Worm (Caenorhabditis elegans) whole organism, late embryonic: ENCODE measurements around the gene coa-7.

Source experiments
- C38D4.7 ChIP-seq: fragments of 200-800 bp; sonication (Bioruptor generic); optimal IDR thresholded peaks from 2 replicates; lab custom pipeline; 2018; ENCODE audit warnings: mild to moderate bottlenecking, missing genetic modification characterization, moderate library complexity, missing compliant biosample characterization
- F13H6.1 ChIP-seq: sonication (generic microtip); optimal IDR thresholded peaks from 2 replicates; lab custom pipeline; 2016; ENCODE audit warnings: missing genetic modification characterization, missing compliant biosample characterization
- K09A11.1 ChIP-seq: sonication (generic microtip); optimal IDR thresholded peaks from 2 replicates; lab custom pipeline; 2017; ENCODE audit warnings: antibody characterized with exemption, mild to moderate bottlenecking, missing genetic modification characterization, missing compliant biosample characterization; ENCODE audit not compliant: insufficient read depth
- T23F11.4 ChIP-seq: fragments of 200-800 bp; sonication (Bioruptor generic); optimal IDR thresholded peaks from 2 replicates; lab custom pipeline; 2018; ENCODE audit warnings: mild to moderate bottlenecking, missing genetic modification characterization, missing compliant biosample characterization
- Y22D7AL.16 ChIP-seq: sonication (generic microtip); optimal IDR thresholded peaks from 2 replicates; lab custom pipeline; 2016; ENCODE audit warnings: missing genetic modification characterization, missing compliant biosample characterization
- ama-1 ChIP-seq: fragments of 150-350 bp; optimal IDR thresholded peaks from 2 replicates; lab custom pipeline; 2014
- ceh-19 ChIP-seq: fragments of 200-800 bp; sonication (Bioruptor generic); optimal IDR thresholded peaks from 2 replicates; lab custom pipeline; 2018; ENCODE audit warnings: mild to moderate bottlenecking, missing genetic modification characterization, missing compliant biosample characterization
- ceh-2 ChIP-seq: sonication (generic microtip); optimal IDR thresholded peaks from 2 replicates; lab custom pipeline; 2016; ENCODE audit warnings: missing genotype, missing genetic modification characterization, missing compliant biosample characterization
- ceh-22 ChIP-seq: sonication (generic microtip); optimal IDR thresholded peaks from 2 replicates; lab custom pipeline; 2017; ENCODE audit warnings: missing biosample characterization, missing genetic modification characterization
- ceh-30 ChIP-seq: fragments of 150-350 bp; optimal IDR thresholded peaks from 2 replicates; lab custom pipeline; 2014; ENCODE audit warnings: missing biosample characterization, missing genetic modification characterization
- ceh-31 ChIP-seq: sonication (generic microtip); optimal IDR thresholded peaks from 2 replicates; lab custom pipeline; 2016; ENCODE audit warnings: missing genetic modification characterization, missing compliant biosample characterization
- ceh-34 ChIP-seq: sonication (generic microtip); optimal IDR thresholded peaks from 2 replicates; lab custom pipeline; 2016; ENCODE audit warnings: mild to moderate bottlenecking, missing genetic modification characterization, missing compliant biosample characterization
- ceh-48 ChIP-seq: sonication (generic microtip); optimal IDR thresholded peaks from 2 replicates; lab custom pipeline; 2016; ENCODE audit warnings: missing genetic modification characterization, inconsistent platforms, missing compliant biosample characterization
- ceh-9 ChIP-seq: sonication (generic microtip); optimal IDR thresholded peaks from 2 replicates; lab custom pipeline; 2016; ENCODE audit warnings: mild to moderate bottlenecking, missing genetic modification characterization, inconsistent platforms, missing compliant biosample characterization
- dmd-4 ChIP-seq: sonication (generic microtip); optimal IDR thresholded peaks from 2 replicates; lab custom pipeline; 2016; ENCODE audit warnings: borderline replicate concordance, missing genetic modification characterization, missing compliant biosample characterization
- elt-4 ChIP-seq: sonication (generic microtip); optimal IDR thresholded peaks from 2 replicates; lab custom pipeline; 2016; ENCODE audit warnings: missing genetic modification characterization, missing compliant biosample characterization
- hlh-15 ChIP-seq: sonication (generic microtip); optimal IDR thresholded peaks from 2 replicates; lab custom pipeline; 2016; ENCODE audit warnings: missing genetic modification characterization, missing compliant biosample characterization
- hlh-6 ChIP-seq: sonication (generic microtip); optimal IDR thresholded peaks from 2 replicates; lab custom pipeline; 2016; ENCODE audit warnings: missing genotype, missing genetic modification characterization, missing compliant biosample characterization
- hlh-8 ChIP-seq: sonication (generic microtip); optimal IDR thresholded peaks from 2 replicates; lab custom pipeline; 2016; ENCODE audit warnings: missing genotype, missing genetic modification characterization, missing compliant biosample characterization
- lim-6 ChIP-seq: sonication (generic microtip); optimal IDR thresholded peaks from 2 replicates; lab custom pipeline; 2016; ENCODE audit warnings: missing genetic modification characterization, missing compliant biosample characterization
- madf-2 ChIP-seq: sonication (generic microtip); optimal IDR thresholded peaks from 2 replicates; lab custom pipeline; 2017; ENCODE audit warnings: missing genetic modification characterization, missing compliant biosample characterization
- mec-3 ChIP-seq: sonication (generic microtip); optimal IDR thresholded peaks from 2 replicates; lab custom pipeline; 2016; ENCODE audit warnings: borderline replicate concordance, missing genetic modification characterization, missing compliant biosample characterization
- nfya-1 ChIP-seq: sonication (generic microtip); optimal IDR thresholded peaks from 2 replicates; lab custom pipeline; 2017; ENCODE audit warnings: missing genetic modification characterization, mild to moderate bottlenecking, missing compliant biosample characterization, antibody characterized with exemption, moderate library complexity
- nhr-11 ChIP-seq: fragments of 150-350 bp; optimal IDR thresholded peaks from 2 replicates; lab custom pipeline; 2014; ENCODE audit warnings: missing biosample characterization, missing genetic modification characterization
- npax-4 ChIP-seq: sonication (generic microtip); optimal IDR thresholded peaks from 2 replicates; lab custom pipeline; 2016; ENCODE audit warnings: missing genetic modification characterization, missing compliant biosample characterization
- pag-3 ChIP-seq: sonication (generic microtip); optimal IDR thresholded peaks from 2 replicates; lab custom pipeline; 2016; ENCODE audit warnings: missing compliant biosample characterization, missing genetic modification characterization, borderline replicate concordance
- pat-9 ChIP-seq: fragments of 200-800 bp; sonication (Bioruptor generic); optimal IDR thresholded peaks from 2 replicates; lab custom pipeline; 2018; ENCODE audit warnings: mild to moderate bottlenecking, missing genetic modification characterization, moderate library complexity, missing compliant biosample characterization
- pha-2 ChIP-seq: sonication (generic microtip); optimal IDR thresholded peaks from 2 replicates; lab custom pipeline; 2017; ENCODE audit warnings: mild to moderate bottlenecking, missing genetic modification characterization, missing compliant biosample characterization
- pha-4 ChIP-seq: fragments of 150-350 bp; optimal IDR thresholded peaks from 2 replicates; lab custom pipeline; 2018; ENCODE audit warnings: missing biosample characterization, missing genetic modification reagents, missing genetic modification characterization
- pqm-1 ChIP-seq: sonication (generic microtip); optimal IDR thresholded peaks from 2 replicates; lab custom pipeline; 2016; ENCODE audit warnings: missing genetic modification characterization, missing compliant biosample characterization
- pros-1 ChIP-seq: fragments of 150-350 bp; optimal IDR thresholded peaks from 2 replicates; lab custom pipeline; 2014; ENCODE audit warnings: missing biosample characterization, missing genetic modification reagents, missing genetic modification characterization
- ref-2 ChIP-seq: sonication (generic microtip); optimal IDR thresholded peaks from 2 replicates; lab custom pipeline; 2016; ENCODE audit warnings: missing genetic modification characterization, missing compliant biosample characterization
- rnt-1 ChIP-seq: sonication (generic microtip); optimal IDR thresholded peaks from 2 replicates; lab custom pipeline; 2016; ENCODE audit warnings: missing genetic modification characterization, missing compliant biosample characterization
- sox-2 ChIP-seq: fragments of 200-800 bp; sonication (Bioruptor generic); IDR thresholded peaks from 2 replicates; pipeline ENCODE4 v1.3.6; 2022; ENCODE audit warnings: missing genetic modification reagents, missing genetic modification characterization, missing compliant biosample characterization
- sox-4 ChIP-seq: sonication (generic microtip); optimal IDR thresholded peaks from 2 replicates; lab custom pipeline; 2017; ENCODE audit warnings: mild to moderate bottlenecking, missing genetic modification characterization, inconsistent platforms, missing compliant biosample characterization
- syd-9 ChIP-seq: sonication (generic microtip); optimal IDR thresholded peaks from 2 replicates; lab custom pipeline; 2016; ENCODE audit warnings: mild to moderate bottlenecking, missing genetic modification characterization, moderate library complexity, missing compliant biosample characterization
- unc-3 ChIP-seq, 2 experiments: fragments of 200-800 bp in 1 of 2; sonication (Bioruptor generic) in 1 of 2; sonication (generic microtip) in 1 of 2; conservative IDR thresholded peaks in 1 of 2; optimal IDR thresholded peaks in 1 of 2; 2 replicates each; pipeline versions ENCODE4 v1.3.6 to Lab custom; 2016 to 2022; ENCODE audit warnings: missing compliant biosample characterization in 2 of 2, missing genetic modification characterization in 2 of 2, missing genetic modification reagents in 1 of 2
- unc-42 ChIP-seq: sonication (generic microtip); optimal IDR thresholded peaks from 2 replicates; lab custom pipeline; 2016; ENCODE audit warnings: missing genotype, missing genetic modification characterization, missing compliant biosample characterization
- unc-55 ChIP-seq: sonication (generic microtip); optimal IDR thresholded peaks from 2 replicates; lab custom pipeline; 2017; ENCODE audit warnings: missing biosample characterization, missing genetic modification reagents, missing genetic modification characterization
- ztf-16 ChIP-seq: sonication (generic microtip); optimal IDR thresholded peaks from 2 replicates; lab custom pipeline; 2017; ENCODE audit warnings: missing genetic modification characterization, missing compliant biosample characterization

The coa-7 gene

ce11 chrII:11690868-11691267 is 39.9 kb upstream of the coa-7 start:
- TF ChIP-seq ceh-22 (tag; lab: Kevin White, UChicago): no peak
- TF ChIP-seq pha-4 (tag; lab: Kevin White, UChicago): no peak

ce11 chrII:11689941-11690340 is 39.0 kb upstream of the coa-7 start:
- no peak for TF ChIP-seq ref-2 (tag; lab: Kevin White, UChicago)
- TF ChIP-seq pqm-1 (tag; lab: Kevin White, UChicago): no peak
- TF ChIP-seq ceh-22 (tag; lab: Kevin White, UChicago): no peak
- TF ChIP-seq nhr-11 (tag; lab: Kevin White, UChicago): no peak
- TF ChIP-seq dmd-4 (tag; lab: Kevin White, UChicago): no peak
- TF ChIP-seq, all 69 proteins: peak for 0

ce11 chrII:11688643-11689042 is 37.7 kb upstream of the coa-7 start, which contains the start of gene kel-1:
Gene kel-1, plus strand, starts transcription at chrII:11688943.
- no peak for TF ChIP-seq F13H6.1 (tag; lab: Kevin White, UChicago)

- TF ChIP-seq pag-3 (tag; lab: Kevin White, UChicago): no peak
- peak; percentile 1 for TF ChIP-seq ceh-31
- peak; percentile 73 for TF ChIP-seq hlh-8 (tag; lab: Kevin White, UChicago)
- TF ChIP-seq sox-4: no peak
- peak; percentile 8 for TF ChIP-seq unc-55 (GFP tag; lab: Kevin White, UChicago)
- TF ChIP-seq ceh-30 (tag; lab: Kevin White, UChicago): no peak
- peak; percentile 29 for TF ChIP-seq nfya-1 (tag; lab: Kevin White, UChicago)
- peak; percentile 59 for TF ChIP-seq unc-42 (tag; lab: Kevin White, UChicago)
- no peak for TF ChIP-seq sox-2 (GFP tag; lab: Robert Waterston, UW)
Measured at ce11 chrII:11688011-11688410, 37.1 kb upstream of the coa-7 start.

ce11 chrII:11685177-11685576 is 34.2 kb upstream of the coa-7 start, which contains the start of gene C47D12.5:
Gene C47D12.5, minus strand, starts transcription at chrII:11685277.
- no peak for TF ChIP-seq pros-1 (tag; lab: Kevin White, UChicago)
- no peak for TF ChIP-seq ztf-16 (tag; lab: Kevin White, UChicago)
- TF ChIP-seq F13H6.1 (tag; lab: Kevin White, UChicago): no peak
- TF ChIP-seq ceh-2: no peak
- no peak for TF ChIP-seq rnt-1 (tag; lab: Kevin White, UChicago)
- TF ChIP-seq ceh-34 (tag; lab: Kevin White, UChicago): no peak
- TF ChIP-seq madf-2: no peak
- no peak for TF ChIP-seq T23F11.4 (GFP tag; lab: Kevin White, UChicago)
- no peak for TF ChIP-seq C38D4.7 (GFP tag; lab: Kevin White, UChicago)

- TF ChIP-seq elt-4 (no peak), Y22D7AL.16 (tag; lab: Kevin White, UChicago) (no peak), ceh-19 (GFP tag; lab: Kevin White, UChicago) (no peak), ceh-34 (tag; lab: Kevin White, UChicago) (no peak), unc-3 (GFP tag; conservative IDR thresholded peaks at IDR 0.05; lab: Robert Waterston, UW) (no peak), unc-3 (tag; optimal IDR thresholded peaks at IDR 0.05; lab: Kevin White, UChicago) (no peak), hlh-6 (no peak), syd-9 (tag; lab: Kevin White, UChicago) (no peak), dmd-4 (tag; lab: Kevin White, UChicago) (no peak), mec-3 (tag; lab: Kevin White, UChicago) (no peak), npax-4 (tag; lab: Kevin White, UChicago) (no peak), K09A11.1 (tag; lab: Kevin White, UChicago) (no peak), ceh-9 (tag; lab: Kevin White, UChicago) (no peak), sox-4 (no peak), pat-9 (tag; lab: Kevin White, UChicago) (no peak), pha-2 (no peak), lim-6 (tag; lab: Kevin White, UChicago) (no peak), hlh-15 (tag; lab: Kevin White, UChicago) (no peak), ceh-48 (tag; lab: Kevin White, UChicago) (no peak), ama-1 (lab: Kevin White, UChicago) (no peak), sox-2 (GFP tag; lab: Robert Waterston, UW) (no peak)
- TF ChIP-seq, all 69 proteins: peak for 0
Measured at ce11 chrII:11681136-11681824, 30.3 kb upstream of the coa-7 start, which contains the start of the genes sfxn-1.4 and C47D12.4. Gene sfxn-1.4, minus strand, starts transcription at chrII:11681236. Gene C47D12.4, plus strand, starts transcription at chrII:11681774.
